Fruit fly (Drosophila melanogaster): ENCODE measurements around the gene CG7215.

Gene CG7215

dm6 chr3R:18188702-18189125 is 21.6 kb upstream of the CG7215 start, which contains the start of the genes CG12321 and MED17 (continued):
- TF ChIP-seq nom (GFP tag; optimal IDR thresholded peaks at IDR 0.05) = peak; percentile 59
- TF ChIP-seq CG14050 (GFP tag; IDR thresholded peaks at IDR 0.05) = peak; percentile 69
- TF ChIP-seq sim (GFP tag; IDR thresholded peaks at IDR 0.05) = 0 out of 2 replicates have a peak, but pooled peaks have one; percentile 31
- peak; percentile 66 for TF ChIP-seq Bteb2 (GFP tag; optimal IDR thresholded peaks at IDR 0.05)
- no peak for TF ChIP-seq pb (GFP tag; optimal IDR thresholded peaks at IDR 0.05)
- TF ChIP-seq CG9817 (tag; optimal IDR thresholded peaks at IDR 0.05) = peak; percentile 86
- peak; percentile 72 for TF ChIP-seq CG33557 (GFP tag; optimal IDR thresholded peaks at IDR 0.05)
- peak; percentile 25 for TF ChIP-seq crc (GFP tag; optimal IDR thresholded peaks at IDR 0.05)
- peak; percentile 90 for TF ChIP-seq CG18262 (tag; optimal IDR thresholded peaks at IDR 0.05)
- TF ChIP-seq CG4707 (GFP tag; optimal IDR thresholded peaks at IDR 0.05) = no peak
- peak; percentile 47 for TF ChIP-seq CG33213 (GFP tag; optimal IDR thresholded peaks at IDR 0.05)
- peak; percentile 87 for TF ChIP-seq esg (GFP tag; conservative IDR thresholded peaks at IDR 0.05)
- peak; percentile 85 for TF ChIP-seq Max (GFP tag; optimal IDR thresholded peaks at IDR 0.05)
- peak; percentile 55 for TF ChIP-seq Lhr (GFP tag; optimal IDR thresholded peaks at IDR 0.05)
- peak; percentile 62 for TF ChIP-seq CG4854 (GFP tag; optimal IDR thresholded peaks at IDR 0.05)
- TF ChIP-seq ham (GFP tag; IDR thresholded peaks at IDR 0.05) = no peak
- TF ChIP-seq Hr51 (GFP tag; optimal IDR thresholded peaks at IDR 0.05) = peak; percentile 74 to 91
- peak; percentile 40 for TF ChIP-seq CG8089 (GFP tag; optimal IDR thresholded peaks at IDR 0.05)
- peak; percentile 87 for TF ChIP-seq CG11504 (tag; optimal IDR thresholded peaks at IDR 0.05)
- no peak for TF ChIP-seq CG13287 (GFP tag; IDR thresholded peaks at IDR 0.05; ENCODE audit: partially characterized antibody)
- no peak; the same call in 1 of the 2 replicates for TF ChIP-seq crol (GFP tag; IDR thresholded peaks at IDR 0.05)
- TF ChIP-seq gem (tag; optimal IDR thresholded peaks at IDR 0.05) = peak; percentile 92
- no peak for TF ChIP-seq Lpt (GFP tag; optimal IDR thresholded peaks at IDR 0.05)
- peak; percentile 77 for TF ChIP-seq CG15696 (tag; optimal IDR thresholded peaks at IDR 0.05)
- peak; percentile 87 for TF ChIP-seq CG31441 (GFP tag; IDR thresholded peaks at IDR 0.05)
- peak; percentile 86 for TF ChIP-seq CG15514 (GFP tag; optimal IDR thresholded peaks at IDR 0.05)
- TF ChIP-seq hkb (optimal IDR thresholded peaks at IDR 0.05) = no peak
- peak; percentile 75 for TF ChIP-seq hkb (GFP tag; IDR thresholded peaks at IDR 0.05)
- TF ChIP-seq bigmax (GFP tag; optimal IDR thresholded peaks at IDR 0.05) = no peak
- TF ChIP-seq unc-4 (GFP tag; IDR thresholded peaks at IDR 0.05; ENCODE audit: partially characterized antibody) = peak; percentile 31; the same call in 1 of the 2 replicates
- peak; percentile 76 for TF ChIP-seq bab2 (GFP tag; optimal IDR thresholded peaks at IDR 0.05)
- no peak for TF ChIP-seq Hr78 (GFP tag; optimal IDR thresholded peaks at IDR 0.05)
- peak; percentile 85 for TF ChIP-seq ase (GFP tag; IDR thresholded peaks at IDR 0.05)
- peak; percentile 73 for TF ChIP-seq E2f2 (GFP tag; IDR thresholded peaks at IDR 0.05)
- no peak for TF ChIP-seq ato (GFP tag; IDR thresholded peaks at IDR 0.05; ENCODE audit: partially characterized antibody)
- TF ChIP-seq CG2199 (GFP tag; IDR thresholded peaks at IDR 0.05) = no peak
- TF ChIP-seq Camta (GFP tag; optimal IDR thresholded peaks at IDR 0.05) = no peak
- no peak for TF ChIP-seq CG8478 (optimal IDR thresholded peaks at IDR 0.05)
- peak; percentile 91 for TF ChIP-seq klu (GFP tag; IDR thresholded peaks at IDR 0.05)
- peak; percentile 81 for TF ChIP-seq H2.0 (GFP tag; IDR thresholded peaks at IDR 0.05)
- TF ChIP-seq sisA (GFP tag; IDR thresholded peaks at IDR 0.05) = peak; percentile 90
- peak; percentile 66 for TF ChIP-seq Dp (GFP tag; optimal IDR thresholded peaks at IDR 0.05)
- TF ChIP-seq CG17912 (GFP tag; optimal IDR thresholded peaks at IDR 0.05) = peak; percentile 43
- peak; percentile 89 for TF ChIP-seq CG4820 (GFP tag; optimal IDR thresholded peaks at IDR 0.05)
- TF ChIP-seq E2f1 (GFP tag; IDR thresholded peaks at IDR 0.05) = peak; percentile 88
- TF ChIP-seq CrebB (tag; optimal IDR thresholded peaks at IDR 0.05) = peak; percentile 50
- peak; percentile 97 for TF ChIP-seq sob (GFP tag; IDR thresholded peaks at IDR 0.05)
- TF ChIP-seq stc (GFP tag; IDR thresholded peaks at IDR 0.05) = peak; percentile 65
- TF ChIP-seq CG13296 (GFP tag; optimal IDR thresholded peaks at IDR 0.05) = peak; percentile 84
- no peak for TF ChIP-seq grn (GFP tag; optimal IDR thresholded peaks at IDR 0.05)
- peak; percentile 93 for TF ChIP-seq sens (GFP tag)
- peak; percentile 89 for TF ChIP-seq tgo (GFP tag; IDR thresholded peaks at IDR 0.05)
